Fruit fly (Drosophila melanogaster): ENCODE results near the gene LManII.

The LManII gene

dm6 chr2L:10488484-10489223 lies 31.2 kb downstream of the LManII start, which contains the start of the genes Cog4 and CG6144 (continued):
- TF ChIP-seq CG3838 (GFP tag; optimal IDR thresholded peaks at IDR 0.05): no peak
- TF ChIP-seq CG14014 (GFP tag; IDR thresholded peaks at IDR 0.05): peak; percentile 72
- TF ChIP-seq jumu (GFP tag; optimal IDR thresholded peaks at IDR 0.05): peak; percentile 47
- no peak for TF ChIP-seq CG13894 (tag; optimal IDR thresholded peaks at IDR 0.05)
- TF ChIP-seq disco-r (GFP tag; optimal IDR thresholded peaks at IDR 0.05): no peak
- TF ChIP-seq vnd (GFP tag; IDR thresholded peaks at IDR 0.05; ENCODE audit: partially characterized antibody): peak; percentile 68
- TF ChIP-seq nerfin-2 (GFP tag; IDR thresholded peaks at IDR 0.05; ENCODE audit: partially characterized antibody): peak; percentile 51; the same call in 1 of the 2 replicates
- TF ChIP-seq CG10565 (GFP tag; optimal IDR thresholded peaks at IDR 0.05): no peak
- TF ChIP-seq lbe (GFP tag; optimal IDR thresholded peaks at IDR 0.05): no peak
- TF ChIP-seq her (GFP tag; optimal IDR thresholded peaks at IDR 0.05): no peak
- 0 out of 3 replicates have a peak, but pooled peaks have one; percentile 34 for TF ChIP-seq ci (GFP tag; IDR thresholded peaks at IDR 0.05)
- TF ChIP-seq Usf (GFP tag; optimal IDR thresholded peaks at IDR 0.05): no peak
- TF ChIP-seq CG10654 (GFP tag; optimal IDR thresholded peaks at IDR 0.05): no peak
- no peak for TF ChIP-seq ken (GFP tag; IDR thresholded peaks at IDR 0.05)
- no peak for TF ChIP-seq CG18011 (GFP tag; optimal IDR thresholded peaks at IDR 0.05)
- TF ChIP-seq Sox102F (GFP tag; optimal IDR thresholded peaks at IDR 0.05): no peak
- TF ChIP-seq knrl (GFP tag; IDR thresholded peaks at IDR 0.05; ENCODE audit: partially characterized antibody): peak; percentile 77
- peak; percentile 55; the same call in 1 of the 3 replicates for TF ChIP-seq CG34422 (GFP tag; IDR thresholded peaks at IDR 0.05)
- peak; percentile 41 for TF ChIP-seq Hmx (GFP tag; optimal IDR thresholded peaks at IDR 0.05)
- no peak for TF ChIP-seq peb (GFP tag; IDR thresholded peaks at IDR 0.05)
- TF ChIP-seq ems (GFP tag; optimal IDR thresholded peaks at IDR 0.05): no peak
- peak; percentile 63 for TF ChIP-seq grn (GFP tag; optimal IDR thresholded peaks at IDR 0.05)
- no peak for TF ChIP-seq CG10462 (GFP tag; optimal IDR thresholded peaks at IDR 0.05)
- peak; percentile 78 for TF ChIP-seq BEAF-32 (GFP tag; optimal IDR thresholded peaks at IDR 0.05)
- no peak for TF ChIP-seq br (optimal IDR thresholded peaks at IDR 0.05)
- peak; percentile 54 for TF ChIP-seq CG12391 (tag; optimal IDR thresholded peaks at IDR 0.05)
- no peak for TF ChIP-seq oc (tag; optimal IDR thresholded peaks at IDR 0.05)
- peak; percentile 6 for TF ChIP-seq zfh2 (GFP tag; optimal IDR thresholded peaks at IDR 0.05)
- TF ChIP-seq CG1603 (tag; optimal IDR thresholded peaks at IDR 0.05): no peak
- peak; percentile 19; the same call in 1 of the 2 replicates for TF ChIP-seq Ptx1 (GFP tag; IDR thresholded peaks at IDR 0.05)
- peak; percentile 66 for TF ChIP-seq Atf6 (GFP tag; IDR thresholded peaks at IDR 0.05)
- TF ChIP-seq tx (GFP tag; optimal IDR thresholded peaks at IDR 0.05): no peak
- TF ChIP-seq psq (GFP tag; optimal IDR thresholded peaks at IDR 0.05): no peak
- no peak for TF ChIP-seq HLH3B (GFP tag; IDR thresholded peaks at IDR 0.05)
- peak; percentile 21; the same call in 1 of the 2 replicates for TF ChIP-seq CG32532 (GFP tag; IDR thresholded peaks at IDR 0.05)
- TF ChIP-seq Meics (GFP tag; optimal IDR thresholded peaks at IDR 0.05): no peak
- TF ChIP-seq repo (GFP tag; optimal IDR thresholded peaks at IDR 0.05): no peak
- TF ChIP-seq pum (GFP tag; optimal IDR thresholded peaks at IDR 0.05): peak; percentile 56
- TF ChIP-seq zen2 (GFP tag; IDR thresholded peaks at IDR 0.05; ENCODE audit: partially characterized antibody): peak; percentile 80; the same call in 2 of the 3 replicates
- peak; percentile 60 for TF ChIP-seq lilli (GFP tag; optimal IDR thresholded peaks at IDR 0.05)
- TF ChIP-seq CG14860 (GFP tag; IDR thresholded peaks at IDR 0.05; ENCODE audit: partially characterized antibody): peak; percentile 53; the same call in 2 of the 3 replicates
- no peak for TF ChIP-seq Ets65A (GFP tag)
- peak; percentile 77; the same call in 2 of the 3 replicates for TF ChIP-seq Doc3 (GFP tag; IDR thresholded peaks at IDR 0.05; ENCODE audit: partially characterized antibody)
- TF ChIP-seq ash1 (GFP tag; optimal IDR thresholded peaks at IDR 0.05): no peak
- TF ChIP-seq eyg (GFP tag; optimal IDR thresholded peaks at IDR 0.05): no peak
- TF ChIP-seq CG11696 (GFP tag; IDR thresholded peaks at IDR 0.05): no peak
- TF ChIP-seq CG16863 (GFP tag; optimal IDR thresholded peaks at IDR 0.05): peak; percentile 21
- no peak for TF ChIP-seq ac (GFP tag; optimal IDR thresholded peaks at IDR 0.05)
- TF ChIP-seq Dbx (GFP tag; IDR thresholded peaks at IDR 0.05): peak; percentile 68; the same call in 2 of the 3 replicates
- no peak for TF ChIP-seq CG8765 (GFP tag; IDR thresholded peaks at IDR 0.05)

Measured in whole organism, embryonic.